Fruit fly (Drosophila melanogaster): Measurements from ENCODE around the gene CG44158.

- TF ChIP-seq psq (optimal IDR thresholded peaks at IDR 0.05) (no peak), Sin3A (optimal IDR thresholded peaks at IDR 0.05) (no peak), insv (optimal IDR thresholded peaks at IDR 0.05) (no peak), h (optimal IDR thresholded peaks at IDR 0.05) (no peak), ttk (optimal IDR thresholded peaks at IDR 0.05) (no peak), Myc (optimal IDR thresholded peaks at IDR 0.05) (no peak)
Observed at dm6 chr3R:18250815-18251214, 42.2 kb downstream of the CG44158 start, which contains the start of gene CG18598.
